Worm (Caenorhabditis elegans) whole organism, mixed stage, embryonic: ENCODE data around the gene F32H5.4.
A peak's percentile ranks its signal among the peaks of the same experiment; 100 is the strongest.

ENCODE experiments used
- M03D4.4 ChIP-seq: sonication (generic microtip); optimal IDR thresholded peaks from 2 replicates; lab custom pipeline; 2017; ENCODE audit warnings: mild to moderate bottlenecking, missing genetic modification characterization, missing compliant biosample characterization
- bed-3 ChIP-seq: fragments of 200-800 bp; sonication (Bioruptor generic); optimal IDR thresholded peaks from 3 replicates; lab custom pipeline; 2018; ENCODE audit warnings: mild to moderate bottlenecking, missing genetic modification characterization, moderate library complexity, missing compliant biosample characterization
- ceh-39 ChIP-seq: fragments of 150-350 bp; optimal IDR thresholded peaks from 2 replicates; lab custom pipeline; 2014; ENCODE audit warnings: missing biosample characterization, missing genetic modification characterization
- ceh-43 ChIP-seq: fragments of 200-800 bp; sonication (Bioruptor generic); optimal IDR thresholded peaks from 2 replicates; lab custom pipeline; 2018; ENCODE audit warnings: mild to moderate bottlenecking, missing genetic modification characterization, moderate library complexity, missing compliant biosample characterization
- ceh-83 ChIP-seq: fragments of 200-800 bp; sonication (Bioruptor generic); optimal IDR thresholded peaks from 2 replicates; lab custom pipeline; 2018; ENCODE audit warnings: mild to moderate bottlenecking, missing genetic modification characterization, missing compliant biosample characterization
- ces-1 ChIP-seq: fragments of 150-350 bp; optimal IDR thresholded peaks from 2 replicates; lab custom pipeline; 2014; ENCODE audit warnings: missing biosample characterization, missing genetic modification reagents, missing genetic modification characterization
- cnd-1 ChIP-seq: fragments of 200-800 bp; sonication (Bioruptor generic); optimal IDR thresholded peaks from 2 replicates; lab custom pipeline; 2018; ENCODE audit warnings: mild to moderate bottlenecking, missing genetic modification characterization, missing compliant biosample characterization
- elt-1 ChIP-seq: sonication (generic microtip); optimal IDR thresholded peaks from 2 replicates; lab custom pipeline; 2017; ENCODE audit warnings: missing genetic modification characterization, mild to moderate bottlenecking, missing compliant biosample characterization, antibody characterized with exemption, moderate library complexity, borderline replicate concordance; ENCODE audit not compliant: insufficient read depth
- elt-3 ChIP-seq: fragments of 150-350 bp; optimal IDR thresholded peaks from 2 replicates; lab custom pipeline; 2014; ENCODE audit warnings: missing biosample characterization, missing genetic modification characterization
- flh-1 ChIP-seq: fragments of 200-800 bp; sonication (Bioruptor generic); optimal IDR thresholded peaks from 2 replicates; lab custom pipeline; 2018; ENCODE audit warnings: mild to moderate bottlenecking, missing genetic modification characterization, moderate library complexity, missing compliant biosample characterization
- ham-2 ChIP-seq: fragments of 200-800 bp; sonication (Bioruptor generic); optimal IDR thresholded peaks from 2 replicates; lab custom pipeline; 2018; ENCODE audit warnings: mild to moderate bottlenecking, missing genetic modification characterization, missing compliant biosample characterization
- lin-13 ChIP-seq: fragments of 150-350 bp; optimal IDR thresholded peaks from 2 replicates; lab custom pipeline; 2014; ENCODE audit warnings: missing biosample characterization, missing genetic modification characterization
- lin-32 ChIP-seq: fragments of 200-800 bp; sonication (Bioruptor generic); optimal IDR thresholded peaks from 2 replicates; lab custom pipeline; 2018; ENCODE audit warnings: mild to moderate bottlenecking, missing genetic modification characterization, missing compliant biosample characterization
- lsy-2 ChIP-seq: fragments of 150-350 bp; optimal IDR thresholded peaks from 2 replicates; lab custom pipeline; 2014; ENCODE audit warnings: missing biosample characterization, missing genetic modification characterization
- mab-5 ChIP-seq: fragments of 150-350 bp; optimal IDR thresholded peaks from 2 replicates; lab custom pipeline; 2014; ENCODE audit warnings: missing biosample characterization, missing genetic modification characterization
- mep-1 ChIP-seq: fragments of 150-350 bp; optimal IDR thresholded peaks from 2 replicates; lab custom pipeline; 2017; ENCODE audit warnings: missing biosample characterization, missing genetic modification reagents, missing genetic modification characterization, inconsistent platforms
- mls-2 ChIP-seq: sonication (generic microtip); optimal IDR thresholded peaks from 2 replicates; lab custom pipeline; 2016; ENCODE audit warnings: mild to moderate bottlenecking, missing genetic modification characterization, moderate library complexity, missing compliant biosample characterization
- nhr-12 ChIP-seq: fragments of 150-350 bp; optimal IDR thresholded peaks from 2 replicates; lab custom pipeline; 2014; ENCODE audit warnings: missing biosample characterization, missing genetic modification characterization
- nhr-28 ChIP-seq: fragments of 150-350 bp; optimal IDR thresholded peaks from 2 replicates; lab custom pipeline; 2014; ENCODE audit warnings: missing biosample characterization, missing genetic modification characterization
- nhr-76 ChIP-seq: sonication (generic microtip); optimal IDR thresholded peaks from 2 replicates; lab custom pipeline; 2017; ENCODE audit warnings: missing biosample characterization, missing genetic modification characterization
- pha-4 ChIP-seq: fragments of 150-350 bp; optimal IDR thresholded peaks from 2 replicates; lab custom pipeline; 2018; ENCODE audit warnings: missing biosample characterization, missing genetic modification reagents, missing genetic modification characterization
- snpc-4 ChIP-seq: fragments of 150-350 bp; optimal IDR thresholded peaks from 2 replicates; lab custom pipeline; 2014; ENCODE audit warnings: missing biosample characterization, missing genetic modification characterization
- tbx-8 ChIP-seq: fragments of 200-800 bp; sonication (Bioruptor generic); optimal IDR thresholded peaks from 2 replicates; lab custom pipeline; 2018; ENCODE audit warnings: mild to moderate bottlenecking, missing genetic modification characterization, moderate library complexity, missing compliant biosample characterization
- unc-120 ChIP-seq: sonication (generic microtip); optimal IDR thresholded peaks from 2 replicates; lab custom pipeline; 2017; ENCODE audit warnings: missing genetic modification characterization, missing compliant biosample characterization; ENCODE audit not compliant: poor library complexity, severe bottlenecking
- unc-39 ChIP-seq: fragments of 150-350 bp; optimal IDR thresholded peaks from 2 replicates; lab custom pipeline; 2014; ENCODE audit warnings: missing biosample characterization, missing genetic modification characterization
- unc-62 ChIP-seq: fragments of 150-350 bp; optimal IDR thresholded peaks from 2 replicates; lab custom pipeline; 2014; ENCODE audit warnings: missing biosample characterization, missing genetic modification reagents, missing genetic modification characterization
- zip-8 ChIP-seq: fragments of 150-350 bp; optimal IDR thresholded peaks from 2 replicates; lab custom pipeline; 2014; ENCODE audit warnings: missing biosample characterization, missing genetic modification characterization
- ztf-11 ChIP-seq: fragments of 150-350 bp; optimal IDR thresholded peaks from 2 replicates; lab custom pipeline; 2014; ENCODE audit warnings: missing biosample characterization, missing genetic modification characterization

F32H5.4 gene

ce11 chrV:13335883-13336419, 24.4 kb upstream of the F32H5.4 start, which contains the start of gene C50B6.9:
Gene C50B6.9, plus strand, starts transcription at chrV:13336369.
- TF ChIP-seq nhr-12 (tag; lab: Kevin White, UChicago) = no peak
- TF ChIP-seq elt-1 = peak; percentile 9
- no peak for TF ChIP-seq ztf-11

- TF ChIP-seq zip-8 (tag; lab: Kevin White, UChicago) = no peak
- no peak for TF ChIP-seq elt-3 (tag; lab: Kevin White, UChicago)
- TF ChIP-seq ceh-39 (tag; lab: Kevin White, UChicago) = no peak
- no peak for TF ChIP-seq M03D4.4 (tag; lab: Kevin White, UChicago)
- no peak for TF ChIP-seq nhr-12 (tag; lab: Kevin White, UChicago)
- TF ChIP-seq flh-1 (GFP tag; lab: Kevin White, UChicago) = no peak
- no peak for TF ChIP-seq ceh-83 (GFP tag; lab: Kevin White, UChicago)
- TF ChIP-seq nhr-76 = no peak
- no peak for TF ChIP-seq nhr-28
- no peak for TF ChIP-seq lin-13 (tag; lab: Kevin White, UChicago)
- TF ChIP-seq lsy-2 (tag; lab: Kevin White, UChicago) = no peak
- TF ChIP-seq unc-39 (tag; lab: Kevin White, UChicago) = no peak
- TF ChIP-seq lin-32 (GFP tag; lab: Kevin White, UChicago) = no peak
- no peak for TF ChIP-seq ceh-43 (GFP tag; lab: Kevin White, UChicago)
- TF ChIP-seq cnd-1 (tag; lab: Kevin White, UChicago) = no peak
- TF ChIP-seq mab-5 (tag; lab: Kevin White, UChicago) = no peak
- TF ChIP-seq pha-4 (tag; lab: Kevin White, UChicago) = no peak
These were observed 22.3 kb upstream of the F32H5.4 start for ce11 chrV:13338037-13338436.

- TF ChIP-seq unc-39 (tag; lab: Kevin White, UChicago) (no peak), mep-1 (tag; lab: Kevin White, UChicago) (no peak), pha-4 (tag; lab: Kevin White, UChicago) (no peak), nhr-76 (no peak), ham-2 (no peak), elt-1 (no peak), zip-8 (tag; lab: Kevin White, UChicago) (no peak), snpc-4 (tag; lab: Kevin White, UChicago) (no peak), bed-3 (GFP tag; lab: Kevin White, UChicago) (no peak), mab-5 (tag; lab: Kevin White, UChicago) (no peak), mls-2 (tag; lab: Kevin White, UChicago) (no peak), nhr-28 (no peak), unc-120 (no peak), ceh-43 (GFP tag; lab: Kevin White, UChicago) (no peak)
These were observed 20.6 kb upstream of the F32H5.4 start, which contains the start of the genes str-4 and lgc-48 for ce11 chrV:13339633-13340290. Gene str-4, minus strand, starts transcription at chrV:13339733. Gene lgc-48, plus strand, starts transcription at chrV:13340240.

- TF ChIP-seq ces-1 (GFP tag; lab: Kevin White, UChicago) (no peak), lin-13 (tag; lab: Kevin White, UChicago) (no peak), ceh-43 (GFP tag; lab: Kevin White, UChicago) (no peak), ceh-39 (tag; lab: Kevin White, UChicago) (no peak), bed-3 (GFP tag; lab: Kevin White, UChicago) (no peak), ham-2 (no peak), zip-8 (tag; lab: Kevin White, UChicago) (no peak), ztf-11 (no peak)
These were observed 18.1 kb upstream of the F32H5.4 start for ce11 chrV:13342235-13342634.

ce11 chrV:13345867-13346328, 14.5 kb upstream of the F32H5.4 start, which contains the start of gene twk-43:
Gene twk-43, plus strand, starts transcription at chrV:13346278.
- TF ChIP-seq lsy-2 (tag; lab: Kevin White, UChicago) = no peak
- TF ChIP-seq ceh-83 (GFP tag; lab: Kevin White, UChicago) = no peak
- peak; percentile 71 for TF ChIP-seq mab-5 (tag; lab: Kevin White, UChicago)
- no peak for TF ChIP-seq tbx-8 (GFP tag; lab: Kevin White, UChicago)
- TF ChIP-seq lin-32 (GFP tag; lab: Kevin White, UChicago) = no peak
- TF ChIP-seq ztf-11 = no peak
- peak; percentile 82 for TF ChIP-seq unc-62 (GFP tag; lab: Kevin White, UChicago)
